Fruit fly (Drosophila melanogaster): ENCODE measurements around the gene Polr2B.

dm6 chr3R:14100962-14101361 lies 24.6 kb upstream of the Polr2B start:
- TF ChIP-seq h (optimal IDR thresholded peaks at IDR 0.05) = no peak
- no peak for TF ChIP-seq psq (optimal IDR thresholded peaks at IDR 0.05)
- TF ChIP-seq insv (optimal IDR thresholded peaks at IDR 0.05) = no peak
- TF ChIP-seq Sin3A (optimal IDR thresholded peaks at IDR 0.05) = no peak
- no peak for TF ChIP-seq Myc (optimal IDR thresholded peaks at IDR 0.05)
